Worm (Caenorhabditis elegans) whole organism, L3 larva: ENCODE measurements around the gene Y111B2A.21.

Experiments
- aly-2 ChIP-seq: fragments of 150-350 bp; optimal IDR thresholded peaks from 2 replicates; lab custom pipeline; 2014; ENCODE audit warnings: missing biosample characterization, missing genetic modification characterization
- ceh-28 ChIP-seq: fragments of 150-350 bp; optimal IDR thresholded peaks from 2 replicates; lab custom pipeline; 2014; ENCODE audit warnings: missing biosample characterization, missing genetic modification reagents, missing genetic modification characterization
- ceh-9 ChIP-seq: sonication (generic microtip); optimal IDR thresholded peaks from 2 replicates; lab custom pipeline; 2018; ENCODE audit warnings: missing biosample characterization, missing genetic modification characterization
- daf-12 ChIP-seq: fragments of 150-350 bp; optimal IDR thresholded peaks from 2 replicates; lab custom pipeline; 2014; ENCODE audit warnings: missing biosample characterization, missing genetic modification reagents, missing genetic modification characterization
- hmg-11 ChIP-seq: sonication (generic microtip); optimal IDR thresholded peaks from 2 replicates; lab custom pipeline; 2016; ENCODE audit warnings: missing genetic modification characterization, missing compliant biosample characterization
- jun-1 ChIP-seq: fragments of 150-350 bp; optimal IDR thresholded peaks from 2 replicates; lab custom pipeline; 2014; ENCODE audit warnings: missing biosample characterization, missing genetic modification reagents, missing genetic modification characterization
- lin-15B ChIP-seq: fragments of 150-350 bp; optimal IDR thresholded peaks from 2 replicates; lab custom pipeline; 2014; ENCODE audit warnings: missing biosample characterization, missing genetic modification characterization
- lin-39 ChIP-seq: fragments of 150-350 bp; optimal IDR thresholded peaks from 2 replicates; lab custom pipeline; 2018; ENCODE audit warnings: missing biosample characterization, missing genetic modification reagents, missing genetic modification characterization
- lsy-12 ChIP-seq: sonication (generic microtip); optimal IDR thresholded peaks from 2 replicates; lab custom pipeline; 2016; ENCODE audit warnings: mild to moderate bottlenecking, missing genetic modification characterization, missing compliant biosample characterization
- mml-1 ChIP-seq: fragments of 150-350 bp; sonication (generic microtip); optimal IDR thresholded peaks from 3 replicates; lab custom pipeline; 2014; ENCODE audit warnings: missing biosample characterization, missing genetic modification characterization
- nhr-12 ChIP-seq: fragments of 150-350 bp; optimal IDR thresholded peaks from 2 replicates; lab custom pipeline; 2014; ENCODE audit warnings: missing biosample characterization, missing genetic modification characterization
- nhr-28 ChIP-seq: fragments of 150-350 bp; optimal IDR thresholded peaks from 2 replicates; lab custom pipeline; 2014; ENCODE audit warnings: missing biosample characterization, missing genetic modification characterization
- nhr-43 ChIP-seq: sonication (generic microtip); optimal IDR thresholded peaks from 2 replicates; lab custom pipeline; 2016; ENCODE audit warnings: mild to moderate bottlenecking, missing genetic modification characterization, missing compliant biosample characterization; ENCODE audit not compliant: poor library complexity, severe bottlenecking
- nhr-76 ChIP-seq: fragments of 150-350 bp; sonication (generic microtip); optimal IDR thresholded peaks from 5 replicates; lab custom pipeline; 2014; ENCODE audit warnings: missing biosample characterization, missing genetic modification characterization
- nhr-77 ChIP-seq: fragments of 150-350 bp; optimal IDR thresholded peaks from 2 replicates; lab custom pipeline; 2014; ENCODE audit warnings: missing biosample characterization, missing genetic modification characterization
- pha-4 ChIP-seq: fragments of 150-350 bp; optimal IDR thresholded peaks from 2 replicates; lab custom pipeline; 2014; ENCODE audit warnings: missing biosample characterization, missing genetic modification reagents, missing genetic modification characterization
- snpc-4 ChIP-seq: fragments of 150-350 bp; optimal IDR thresholded peaks from 2 replicates; lab custom pipeline; 2014; ENCODE audit warnings: missing biosample characterization, missing genetic modification characterization
- unc-39 ChIP-seq: sonication (generic microtip); optimal IDR thresholded peaks from 4 replicates; lab custom pipeline; 2017; ENCODE audit warnings: missing biosample characterization, missing genetic modification characterization
- unc-62 ChIP-seq: fragments of 150-350 bp; sonication (generic microtip); optimal IDR thresholded peaks from 4 replicates; lab custom pipeline; 2014; ENCODE audit warnings: missing biosample characterization, missing genetic modification reagents, missing genetic modification characterization
- zag-1 ChIP-seq: fragments of 150-350 bp; optimal IDR thresholded peaks from 2 replicates; lab custom pipeline; 2014; ENCODE audit warnings: missing biosample characterization, missing genetic modification characterization
- ztf-11 ChIP-seq: fragments of 150-350 bp; optimal IDR thresholded peaks from 2 replicates; lab custom pipeline; 2014; ENCODE audit warnings: missing biosample characterization, missing genetic modification characterization

The Y111B2A.21 gene

DNA sequence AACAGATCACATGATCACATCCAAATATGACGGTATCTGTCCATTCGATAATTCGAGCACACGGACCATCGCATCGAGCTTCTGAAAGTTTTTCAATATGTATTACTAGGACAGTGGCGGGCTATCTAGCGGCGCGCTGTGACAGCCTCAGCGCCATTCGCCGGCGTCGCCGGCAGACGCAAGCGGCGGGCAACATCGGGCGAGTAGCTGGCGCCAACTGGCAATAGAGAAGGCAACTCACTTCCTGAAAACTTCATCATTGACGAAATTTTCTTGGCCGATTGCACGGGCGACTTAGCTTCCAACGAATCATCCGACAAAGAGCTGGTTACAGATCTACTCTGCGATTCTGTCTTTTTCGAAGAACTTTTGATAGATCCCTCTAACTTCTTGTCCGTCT, 42.0 kb downstream of the Y111B2A.21 start:
- TF ChIP-seq nhr-76 (tag; lab: Kevin White, UChicago) (no peak), aly-2 (tag; lab: Kevin White, UChicago) (no peak), ceh-28 (tag; lab: Kevin White, UChicago) (no peak), lsy-12 (tag; lab: Kevin White, UChicago) (no peak), mml-1 (no peak), ceh-9 (tag; lab: Kevin White, UChicago) (no peak), nhr-77 (tag; lab: Kevin White, UChicago) (no peak), nhr-43 (tag; lab: Kevin White, UChicago) (no peak), nhr-28 (tag; lab: Kevin White, UChicago) (no peak)

DNA sequence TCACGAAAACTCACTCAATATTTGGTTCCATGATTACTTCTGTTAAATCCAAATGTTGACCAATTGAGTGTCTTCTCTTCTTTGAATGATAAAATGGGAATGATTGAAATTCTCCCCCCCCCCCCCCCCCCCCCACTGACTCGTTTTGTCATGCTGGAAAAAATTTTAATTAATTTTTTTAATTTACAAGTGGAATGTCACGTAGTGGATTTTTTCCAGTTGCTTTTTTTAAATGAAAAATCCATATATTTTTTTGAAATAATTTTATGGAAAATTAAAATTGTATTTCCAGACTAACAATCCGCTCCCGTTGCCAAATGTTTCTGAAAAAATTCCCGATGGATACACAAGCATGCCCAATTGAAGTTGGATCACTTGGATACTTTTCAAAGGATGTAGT, 43.2 kb downstream of the Y111B2A.21 start, which contains the start of gene BE10.1:
Gene BE10.1 (minus strand): TSS at position 101 of the 400 bp plus-strand sequence.
- TF ChIP-seq ztf-11 (tag; lab: Kevin White, UChicago) (no peak), unc-39 (tag; lab: Kevin White, UChicago) (no peak), daf-12 (tag; lab: Kevin White, UChicago) (no peak), unc-62 (GFP tag; lab: Kevin White, UChicago) (no peak), hmg-11 (tag; lab: Kevin White, UChicago) (no peak), lin-39 (no peak), nhr-12 (no peak), pha-4 (tag; lab: Kevin White, UChicago) (no peak), nhr-28 (tag; lab: Kevin White, UChicago) (no peak), lsy-12 (tag; lab: Kevin White, UChicago) (no peak), jun-1 (tag; lab: Kevin White, UChicago) (no peak), zag-1 (tag; lab: Kevin White, UChicago) (no peak), snpc-4 (tag; lab: Kevin White, UChicago) (no peak)

DNA sequence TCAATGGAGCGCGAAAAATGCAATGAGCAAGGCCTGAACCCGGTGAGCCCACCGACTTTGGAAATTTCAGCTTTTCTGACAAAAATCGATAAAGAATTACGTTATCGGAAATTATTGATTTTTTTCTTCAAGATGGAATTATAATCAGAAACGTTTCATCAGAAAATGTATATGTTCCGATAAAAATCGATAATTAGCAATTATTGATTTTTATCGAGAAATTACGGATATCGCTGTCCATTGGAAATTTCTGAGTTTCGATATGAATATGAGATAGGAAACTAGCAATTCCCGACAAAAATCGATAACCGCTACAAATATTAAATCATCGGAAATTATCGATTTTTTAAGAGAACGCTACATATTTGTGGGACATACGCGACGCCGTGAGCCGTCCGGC, 48.0 kb downstream of the Y111B2A.21 start:
- TF ChIP-seq ceh-28 (tag; lab: Kevin White, UChicago), result peak; percentile 93
- no peak for TF ChIP-seq lin-15B
- TF ChIP-seq, all 47 proteins: peak for 1
